Fruit fly (Drosophila melanogaster) Kc167 (cell line): ENCODE results near the gene CG18788.

Experiments used
- Myc ChIP-seq: fragments of >200 bp; optimal IDR thresholded peaks from 2 replicates; lab custom pipeline; 2017; ENCODE audit warnings: missing external identifiers
- psq ChIP-seq: fragments of >200 bp; optimal IDR thresholded peaks from 2 replicates; lab custom pipeline; 2017; ENCODE audit warnings: missing external identifiers

DNA sequence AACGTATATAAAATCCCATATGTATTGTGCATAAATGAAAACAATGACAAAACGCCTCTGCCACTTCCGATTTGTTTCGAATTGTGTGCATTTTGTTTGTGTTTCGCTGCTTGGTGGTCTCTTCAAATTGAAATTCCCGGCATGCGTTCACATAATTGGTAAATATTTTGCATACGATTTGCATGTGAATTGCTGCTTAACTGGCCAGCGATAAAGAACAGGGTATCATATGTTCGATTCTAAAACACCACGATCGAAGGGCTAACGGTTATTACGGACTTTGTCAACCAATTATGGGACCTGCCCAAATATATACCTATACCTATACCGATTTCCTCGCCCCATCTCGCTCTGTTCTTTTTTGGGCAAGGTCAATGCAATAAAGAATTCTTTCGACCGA is 5.9 kb upstream of the CG18788 start:
- TF ChIP-seq psq (lab: Kevin White, UChicago) (no peak), Myc (lab: Kevin White, UChicago) (no peak)
